Worm (Caenorhabditis elegans) whole organism, L4 larva: ENCODE data around the gene nspc-7.
A peak's percentile ranks its signal among the peaks of the same experiment; 100 is the strongest.

Source experiments
- F10B5.3 ChIP-seq: sonication (generic microtip); optimal IDR thresholded peaks from 2 replicates; lab custom pipeline; 2016; ENCODE audit warnings: mild to moderate bottlenecking, missing genetic modification characterization, missing compliant biosample characterization
- F37D6.2 ChIP-seq: sonication (generic microtip); optimal IDR thresholded peaks from 2 replicates; lab custom pipeline; 2016; ENCODE audit warnings: mild to moderate bottlenecking, missing genetic modification characterization, missing compliant biosample characterization
- R02D3.7 ChIP-seq: fragments of 150-350 bp; sonication (generic microtip); optimal IDR thresholded peaks from 3 replicates; lab custom pipeline; 2014; ENCODE audit warnings: missing biosample characterization, missing genetic modification characterization
- ZK337.2 ChIP-seq: fragments of 200-800 bp; sonication (Bioruptor generic); IDR thresholded peaks from 2 replicates; pipeline ENCODE4 v1.3.6; 2022; ENCODE audit warnings: missing genetic modification reagents, missing genetic modification characterization, missing compliant biosample characterization
- aly-2 ChIP-seq: sonication (generic microtip); optimal IDR thresholded peaks from 2 replicates; lab custom pipeline; 2018; ENCODE audit warnings: missing biosample characterization, missing genetic modification characterization
- ama-1 ChIP-seq: fragments of 150-350 bp; optimal IDR thresholded peaks from 2 replicates; lab custom pipeline; 2014; ENCODE audit warnings: inconsistent platforms, mixed read lengths
- ceh-28 ChIP-seq: fragments of 150-350 bp; optimal IDR thresholded peaks from 2 replicates; lab custom pipeline; 2014; ENCODE audit warnings: missing biosample characterization, missing genetic modification reagents, missing genetic modification characterization
- cey-2 ChIP-seq: sonication (generic microtip); optimal IDR thresholded peaks from 3 replicates; lab custom pipeline; 2017; ENCODE audit warnings: missing genetic modification characterization, mild to moderate bottlenecking, missing compliant biosample characterization, antibody characterized with exemption, borderline replicate concordance; ENCODE audit not compliant: insufficient read depth
- ctbp-1 ChIP-seq: fragments of 200-800 bp; sonication (Bioruptor generic); IDR thresholded peaks from 2 replicates; pipeline ENCODE4 v1.3.6; 2022; ENCODE audit warnings: missing genetic modification reagents, missing genetic modification characterization, missing compliant biosample characterization
- daf-12 ChIP-seq: fragments of 150-350 bp; optimal IDR thresholded peaks from 2 replicates; lab custom pipeline; 2014; ENCODE audit warnings: missing biosample characterization, missing genetic modification reagents, missing genetic modification characterization
- daf-19 ChIP-seq: fragments of 200-800 bp; sonication (Bioruptor generic); conservative IDR thresholded peaks from 2 replicates; pipeline ENCODE4 v1.3.6; 2022; ENCODE audit warnings: missing genetic modification characterization, missing compliant biosample characterization
- dmd-6 ChIP-seq: fragments of 200-800 bp; sonication (Bioruptor generic); IDR thresholded peaks from 2 replicates; pipeline ENCODE4 v1.3.6; 2022; ENCODE audit warnings: missing genetic modification reagents, missing genetic modification characterization, missing compliant biosample characterization
- dmd-8 ChIP-seq: fragments of 200-800 bp; sonication (Bioruptor generic); IDR thresholded peaks from 2 replicates; pipeline ENCODE4 v1.3.6; 2022; ENCODE audit warnings: missing genetic modification characterization, missing compliant biosample characterization
- dmd-9 ChIP-seq: fragments of 200-800 bp; sonication (Bioruptor generic); IDR thresholded peaks from 2 replicates; pipeline ENCODE4 v1.3.6; 2022; ENCODE audit warnings: missing genetic modification reagents, missing genetic modification characterization, missing compliant biosample characterization
- duxl-1 ChIP-seq: sonication (generic microtip); optimal IDR thresholded peaks from 2 replicates; lab custom pipeline; 2016; ENCODE audit warnings: mild to moderate bottlenecking, missing genetic modification characterization, moderate library complexity, missing compliant biosample characterization; ENCODE audit not compliant: poor library complexity
- dve-1 ChIP-seq: sonication (generic microtip); optimal IDR thresholded peaks from 2 replicates; lab custom pipeline; 2017; ENCODE audit warnings: antibody characterized with exemption, mild to moderate bottlenecking, missing genetic modification characterization, missing compliant biosample characterization; ENCODE audit not compliant: insufficient read depth
- egl-27 ChIP-seq: sonication (generic microtip); optimal IDR thresholded peaks from 3 replicates; lab custom pipeline; 2017; ENCODE audit warnings: missing biosample characterization, missing genetic modification reagents, missing genetic modification characterization
- gei-8 ChIP-seq: fragments of 200-800 bp; sonication (Bioruptor generic); optimal IDR thresholded peaks from 2 replicates; lab custom pipeline; 2018; ENCODE audit warnings: mild to moderate bottlenecking, missing genetic modification characterization, missing compliant biosample characterization
- hif-1 ChIP-seq, 2 experiments: sonication (generic microtip); optimal IDR thresholded peaks; 2 replicates each; lab custom pipeline; 2016 to 2017; ENCODE audit warnings: missing compliant biosample characterization in 2 of 2, missing genetic modification characterization in 2 of 2, missing genetic modification reagents in 2 of 2, missing genotype in 2 of 2, mild to moderate bottlenecking in 1 of 2
- hlh-30 ChIP-seq: sonication (generic microtip); optimal IDR thresholded peaks from 2 replicates; lab custom pipeline; 2017; ENCODE audit warnings: antibody characterized with exemption, mild to moderate bottlenecking, missing genetic modification characterization, missing compliant biosample characterization; ENCODE audit not compliant: insufficient read depth
- hmg-1.1 ChIP-seq: fragments of 200-800 bp; sonication (Bioruptor generic); IDR thresholded peaks from 2 replicates; pipeline ENCODE4 v1.3.6; 2022; ENCODE audit warnings: missing genetic modification reagents, missing genetic modification characterization, missing compliant biosample characterization
- jun-1 ChIP-seq: fragments of 150-350 bp; optimal IDR thresholded peaks from 2 replicates; lab custom pipeline; 2014; ENCODE audit warnings: missing biosample characterization, missing genetic modification reagents, missing genetic modification characterization
- lim-7 ChIP-seq: fragments of 200-800 bp; sonication (Bioruptor generic); IDR thresholded peaks from 2 replicates; pipeline ENCODE4 v1.3.6; 2022; ENCODE audit warnings: missing genetic modification characterization, missing compliant biosample characterization
- lin-1 ChIP-seq: fragments of 200-800 bp; sonication (Bioruptor generic); IDR thresholded peaks from 2 replicates; pipeline ENCODE4 v1.3.6; 2022; ENCODE audit warnings: missing genetic modification reagents, missing genetic modification characterization, missing compliant biosample characterization
- lin-15B ChIP-seq: fragments of 150-350 bp; sonication (generic microtip); optimal IDR thresholded peaks from 3 replicates; lab custom pipeline; 2014; ENCODE audit warnings: missing biosample characterization, missing genetic modification characterization
- lin-38 ChIP-seq: fragments of 200-800 bp; sonication (Bioruptor generic); IDR thresholded peaks from 2 replicates; pipeline ENCODE4 v1.3.6; 2022; ENCODE audit warnings: missing genetic modification reagents, missing genetic modification characterization, missing compliant biosample characterization
- madf-5 ChIP-seq, 2 experiments: fragments of 200-800 bp; sonication (Bioruptor generic); IDR thresholded peaks; 2 replicates each; pipeline ENCODE4 v1.3.6; 2022; ENCODE audit warnings: missing compliant biosample characterization in 2 of 2, missing genetic modification characterization in 2 of 2
- mdl-1 ChIP-seq, 2 experiments: fragments of 150-350 bp in 1 of 2; sonication (generic microtip) in 1 of 2; optimal IDR thresholded peaks; 2 replicates each; lab custom pipeline; 2014 to 2017; ENCODE audit warnings: missing biosample characterization in 2 of 2, missing genetic modification characterization in 2 of 2
- mes-2 ChIP-seq: sonication (generic microtip); optimal IDR thresholded peaks from 2 replicates; lab custom pipeline; 2016; ENCODE audit warnings: missing genotype, mild to moderate bottlenecking, missing genetic modification characterization, missing compliant biosample characterization; ENCODE audit not compliant: poor library complexity, severe bottlenecking
- mxl-2 ChIP-seq: fragments of 200-800 bp; sonication (Bioruptor generic); conservative IDR thresholded peaks from 2 replicates; pipeline ENCODE4 v1.3.6; 2022; ENCODE audit warnings: missing genetic modification reagents, missing genetic modification characterization, missing compliant biosample characterization
- mxl-3 ChIP-seq: fragments of 200-800 bp; sonication (Bioruptor generic); optimal IDR thresholded peaks from 2 replicates; lab custom pipeline; 2018; ENCODE audit warnings: mild to moderate bottlenecking, missing genetic modification characterization, missing compliant biosample characterization
- nhr-10 ChIP-seq: fragments of 150-350 bp; optimal IDR thresholded peaks from 2 replicates; lab custom pipeline; 2014; ENCODE audit warnings: missing biosample characterization, missing genetic modification characterization
- nhr-11 ChIP-seq: fragments of 150-350 bp; optimal IDR thresholded peaks from 2 replicates; lab custom pipeline; 2014; ENCODE audit warnings: missing biosample characterization, missing genetic modification characterization
- nhr-111 ChIP-seq: fragments of 200-800 bp; sonication (Bioruptor generic); optimal IDR thresholded peaks from 2 replicates; lab custom pipeline; 2018; ENCODE audit warnings: mild to moderate bottlenecking, missing genetic modification characterization, missing compliant biosample characterization
- nhr-25 ChIP-seq: sonication (generic microtip); optimal IDR thresholded peaks from 2 replicates; lab custom pipeline; 2017; ENCODE audit warnings: missing genetic modification characterization, mild to moderate bottlenecking, missing compliant biosample characterization, antibody characterized with exemption, moderate library complexity, borderline replicate concordance; ENCODE audit not compliant: insufficient read depth
- nhr-41 ChIP-seq: fragments of 200-800 bp; sonication (Bioruptor generic); IDR thresholded peaks from 2 replicates; pipeline ENCODE4 v1.3.6; 2022; ENCODE audit warnings: missing genetic modification reagents, missing genetic modification characterization, missing compliant biosample characterization
- nhr-42 ChIP-seq: fragments of 200-800 bp; sonication (Bioruptor generic); IDR thresholded peaks from 2 replicates; pipeline ENCODE4 v1.3.6; 2022; ENCODE audit warnings: missing genetic modification characterization, missing compliant biosample characterization
- nhr-48 ChIP-seq: sonication (generic microtip); optimal IDR thresholded peaks from 2 replicates; lab custom pipeline; 2016; ENCODE audit warnings: mild to moderate bottlenecking, missing genetic modification characterization, missing compliant biosample characterization
- nhr-76 ChIP-seq: fragments of 150-350 bp; optimal IDR thresholded peaks from 2 replicates; lab custom pipeline; 2014; ENCODE audit warnings: missing biosample characterization, missing genetic modification characterization
- nhr-77 ChIP-seq: fragments of 150-350 bp; optimal IDR thresholded peaks from 2 replicates; lab custom pipeline; 2014; ENCODE audit warnings: missing biosample characterization, missing genetic modification characterization
- pha-4 ChIP-seq, 2 experiments: fragments of 150-350 bp in 1 of 2; fragments of 200-800 bp in 1 of 2; sonication (Bioruptor generic) in 1 of 2; IDR thresholded peaks in 1 of 2; optimal IDR thresholded peaks in 1 of 2; 2 replicates each; pipeline versions ENCODE4 v1.3.6 to Lab custom; 2014 to 2022; ENCODE audit warnings: missing genetic modification characterization in 2 of 2, missing genetic modification reagents in 2 of 2, missing biosample characterization in 1 of 2, missing compliant biosample characterization in 1 of 2
- pqm-1 ChIP-seq: sonication (generic microtip); optimal IDR thresholded peaks from 2 replicates; lab custom pipeline; 2017; ENCODE audit warnings: missing biosample characterization, missing genetic modification characterization
- sdz-12 ChIP-seq: fragments of 200-800 bp; sonication (Bioruptor generic); optimal IDR thresholded peaks from 2 replicates; lab custom pipeline; 2018; ENCODE audit warnings: mild to moderate bottlenecking, missing genetic modification characterization, missing compliant biosample characterization
- spr-1 ChIP-seq: sonication (generic microtip); optimal IDR thresholded peaks from 2 replicates; lab custom pipeline; 2016; ENCODE audit warnings: mild to moderate bottlenecking, missing genetic modification characterization, missing compliant biosample characterization
- spr-3 ChIP-seq: fragments of 200-800 bp; sonication (Bioruptor generic); optimal IDR thresholded peaks from 2 replicates; lab custom pipeline; 2018; ENCODE audit warnings: mild to moderate bottlenecking, missing genetic modification characterization, missing compliant biosample characterization
- tag-97 ChIP-seq: fragments of 200-800 bp; sonication (Bioruptor generic); IDR thresholded peaks from 2 replicates; pipeline ENCODE4 v1.3.6; 2022; ENCODE audit warnings: missing genetic modification characterization, missing compliant biosample characterization
- unc-62 ChIP-seq, 3 experiments: fragments of 150-350 bp in 1 of 3; sonication (generic microtip); optimal IDR thresholded peaks in 2 of 3; peaks in 1 of 3; 1 replicate in 1 of 3; 2 replicates in 2 of 3; lab custom pipeline; 2014 to 2017; ENCODE audit warnings: missing biosample characterization in 3 of 3, missing genetic modification characterization in 3 of 3, missing genetic modification reagents in 3 of 3, missing genotype in 1 of 3
- zfp-3 ChIP-seq: fragments of 200-800 bp; sonication (Bioruptor generic); conservative IDR thresholded peaks from 2 replicates; pipeline ENCODE4 v1.3.6; 2022; ENCODE audit warnings: missing genetic modification reagents, missing genetic modification characterization, missing compliant biosample characterization

nspc-7 gene

ce11 chrX:8545971-8546442 is 4.3 kb downstream of the nspc-7 start, which contains the start of gene sdha-1:
Gene sdha-1, minus strand, starts transcription at chrX:8546021.
- TF ChIP-seq nhr-76 (tag; lab: Kevin White, UChicago) = no peak
- TF ChIP-seq hlh-30 = peak; percentile 94
- TF ChIP-seq mxl-3 = peak; percentile 93
- peak in 1 of 2 experiments; percentile 75 for TF ChIP-seq unc-62 (GFP tag; optimal IDR thresholded peaks at IDR 0.05 in 1 of 2; lab: Kevin White, UChicago)
- no peak for TF ChIP-seq unc-62 (tag; optimal IDR thresholded peaks at IDR 0.05; lab: Kevin White, UChicago)
- peak; percentile 93 to 100 for TF ChIP-seq hif-1 (tag; optimal IDR thresholded peaks at IDR 0.05; lab: Kevin White, UChicago)
- peak; percentile 43; the same call in 1 of the 2 replicates for TF ChIP-seq nhr-42 (GFP tag; lab: Robert Waterston, UW)
- TF ChIP-seq pha-4 (GFP tag; IDR thresholded peaks at IDR 0.05; lab: Robert Waterston, UW) = peak; percentile 50; the same call in 1 of the 2 replicates
- peak; percentile 44 for TF ChIP-seq pha-4 (tag; optimal IDR thresholded peaks at IDR 0.05; lab: Kevin White, UChicago)
- no peak for TF ChIP-seq tag-97 (GFP tag; lab: Robert Waterston, UW)
- TF ChIP-seq lim-7 (GFP tag; lab: Robert Waterston, UW) = no peak
- TF ChIP-seq mdl-1 (tag; optimal IDR thresholded peaks at IDR 0.05; lab: Kevin White, UChicago) = peak; percentile 45 to 96
- TF ChIP-seq nhr-111 (GFP tag; lab: Kevin White, UChicago) = no peak
- peak; percentile 66 for TF ChIP-seq ama-1 (lab: Kevin White, UChicago)
- TF ChIP-seq nhr-41 = peak; percentile 32; the same call in 1 of the 2 replicates
- TF ChIP-seq spr-1 (tag; lab: Kevin White, UChicago) = peak; percentile 71
- no peak for TF ChIP-seq egl-27 (tag; lab: Kevin White, UChicago)
- no peak for TF ChIP-seq R02D3.7 (tag; lab: Kevin White, UChicago)
- peak; percentile 88 for TF ChIP-seq dmd-6 (GFP tag; lab: Robert Waterston, UW)
- TF ChIP-seq gei-8 = no peak
- peak; percentile 86 for TF ChIP-seq mes-2 (tag; lab: Kevin White, UChicago)
- TF ChIP-seq jun-1 = peak; percentile 52
- TF ChIP-seq cey-2 (tag; lab: Kevin White, UChicago) = no peak
- no peak for TF ChIP-seq mxl-2 (GFP tag; lab: Robert Waterston, UW)
- TF ChIP-seq madf-5 (GFP tag; IDR thresholded peaks at IDR 0.05; lab: Robert Waterston, UW) = no peak
- TF ChIP-seq nhr-48 (tag; lab: Kevin White, UChicago) = peak; percentile 59
- TF ChIP-seq dmd-9 = no peak
- TF ChIP-seq lin-15B (tag; lab: Kevin White, UChicago) = no peak
- no peak for TF ChIP-seq ceh-28 (tag; lab: Kevin White, UChicago)
- TF ChIP-seq ZK337.2 (GFP tag; lab: Robert Waterston, UW) = no peak
- no peak for TF ChIP-seq spr-3
- TF ChIP-seq hmg-1.1 (GFP tag; lab: Robert Waterston, UW) = peak; percentile 82
- TF ChIP-seq nhr-25 (tag; lab: Kevin White, UChicago) = peak; percentile 3
- TF ChIP-seq daf-19 (GFP tag; lab: Robert Waterston, UW) = 0 out of 2 replicates have a peak, but pooled peaks have one; percentile 20
- peak; percentile 86 for TF ChIP-seq nhr-77 (tag; lab: Kevin White, UChicago)
- no peak; the same call in 1 of the 2 replicates for TF ChIP-seq zfp-3 (GFP tag; lab: Robert Waterston, UW)
- no peak for TF ChIP-seq dmd-8 (GFP tag; lab: Robert Waterston, UW)
- TF ChIP-seq nhr-11 (tag; lab: Kevin White, UChicago) = peak; percentile 90
- peak; percentile 66 for TF ChIP-seq duxl-1 (tag; lab: Kevin White, UChicago)
- TF ChIP-seq ctbp-1 (GFP tag; lab: Robert Waterston, UW) = peak; percentile 79
- peak; percentile 75 for TF ChIP-seq lin-38
- TF ChIP-seq lin-1 (GFP tag; lab: Robert Waterston, UW) = no peak
- no peak for TF ChIP-seq sdz-12 (GFP tag; lab: Kevin White, UChicago)
- peak; percentile 55 for TF ChIP-seq F37D6.2 (tag; lab: Kevin White, UChicago)
- no peak for TF ChIP-seq aly-2 (tag; lab: Kevin White, UChicago)
- TF ChIP-seq dve-1 (tag; lab: Kevin White, UChicago) = peak; percentile 98
- no peak for TF ChIP-seq daf-12 (tag; lab: Kevin White, UChicago)
- TF ChIP-seq pqm-1 (tag; lab: Kevin White, UChicago) = peak; percentile 67
- no peak for TF ChIP-seq nhr-10 (tag; lab: Kevin White, UChicago)
- no peak for TF ChIP-seq F10B5.3
